Worm (Caenorhabditis elegans) whole organism, late embryonic: ENCODE measurements around the gene str-121.

Source experiments
- K02D7.2 ChIP-seq: sonication (generic microtip); optimal IDR thresholded peaks from 2 replicates; lab custom pipeline; 2017; ENCODE audit warnings: mild to moderate bottlenecking, missing genetic modification characterization, missing compliant biosample characterization
- ahr-1 ChIP-seq: sonication (generic microtip); optimal IDR thresholded peaks from 2 replicates; lab custom pipeline; 2016; ENCODE audit warnings: missing genetic modification characterization, missing compliant biosample characterization
- ama-1 ChIP-seq: fragments of 150-350 bp; optimal IDR thresholded peaks from 2 replicates; lab custom pipeline; 2014
- ceh-14 ChIP-seq: sonication (generic microtip); optimal IDR thresholded peaks from 2 replicates; lab custom pipeline; 2016; ENCODE audit warnings: missing genotype, missing genetic modification characterization, missing compliant biosample characterization
- ceh-34 ChIP-seq: sonication (generic microtip); optimal IDR thresholded peaks from 2 replicates; lab custom pipeline; 2016; ENCODE audit warnings: mild to moderate bottlenecking, missing genetic modification characterization, missing compliant biosample characterization
- dve-1 ChIP-seq: sonication (generic microtip); optimal IDR thresholded peaks from 2 replicates; lab custom pipeline; 2017; ENCODE audit warnings: antibody characterized with exemption, mild to moderate bottlenecking, missing genetic modification characterization, missing compliant biosample characterization
- fkh-10 ChIP-seq: fragments of 150-350 bp; optimal IDR thresholded peaks from 2 replicates; lab custom pipeline; 2014; ENCODE audit warnings: missing biosample characterization, missing genetic modification reagents, missing genetic modification characterization
- madf-2 ChIP-seq: sonication (generic microtip); optimal IDR thresholded peaks from 2 replicates; lab custom pipeline; 2017; ENCODE audit warnings: missing genetic modification characterization, missing compliant biosample characterization
- pha-4 ChIP-seq: fragments of 150-350 bp; optimal IDR thresholded peaks from 2 replicates; lab custom pipeline; 2018; ENCODE audit warnings: missing biosample characterization, missing genetic modification reagents, missing genetic modification characterization
- pqm-1 ChIP-seq: sonication (generic microtip); optimal IDR thresholded peaks from 2 replicates; lab custom pipeline; 2016; ENCODE audit warnings: missing genetic modification characterization, missing compliant biosample characterization

DNA sequence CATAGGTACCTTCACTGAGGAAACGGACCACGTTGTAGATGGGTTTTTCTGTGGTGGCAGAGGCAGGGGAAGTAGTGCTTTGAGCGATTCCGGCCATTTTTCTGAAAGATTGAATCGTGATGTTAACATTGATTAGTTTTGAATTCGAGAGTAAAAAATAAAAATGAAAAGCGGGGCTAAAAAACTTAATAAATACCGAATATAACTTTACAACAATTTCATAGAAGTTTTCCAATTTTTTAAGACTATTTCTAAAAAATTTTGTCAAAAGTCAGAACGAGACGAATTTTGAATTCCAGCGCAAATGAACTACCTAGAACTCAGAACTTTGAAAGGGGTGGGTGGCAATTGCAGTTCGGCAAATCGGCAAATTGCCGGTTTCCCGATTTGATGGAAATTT lies 19.9 kb downstream of the str-121 start, which contains the start of gene kin-33:
- TF ChIP-seq pqm-1 (tag; lab: Kevin White, UChicago) (no peak), ceh-34 (tag; lab: Kevin White, UChicago) (no peak), ceh-14 (tag; lab: Kevin White, UChicago) (no peak), ahr-1 (tag; lab: Kevin White, UChicago) (no peak), madf-2 (tag; lab: Kevin White, UChicago) (no peak), ama-1 (lab: Kevin White, UChicago) (no peak), pha-4 (tag; lab: Kevin White, UChicago) (no peak), fkh-10 (GFP tag; lab: Kevin White, UChicago) (no peak), dve-1 (tag; lab: Kevin White, UChicago) (no peak), K02D7.2 (tag; lab: Kevin White, UChicago) (no peak)
